Worm (Caenorhabditis elegans) whole organism, late embryonic: Measurements from ENCODE around the gene Y40H7A.10.
A peak's percentile ranks its signal among the peaks of the same experiment; 100 is the strongest.

Experiments used
- F13H6.1 ChIP-seq: sonication (generic microtip); optimal IDR thresholded peaks from 2 replicates; lab custom pipeline; 2016; ENCODE audit warnings: missing genetic modification characterization, missing compliant biosample characterization
- K09A11.1 ChIP-seq: sonication (generic microtip); optimal IDR thresholded peaks from 2 replicates; lab custom pipeline; 2017; ENCODE audit warnings: antibody characterized with exemption, mild to moderate bottlenecking, missing genetic modification characterization, missing compliant biosample characterization; ENCODE audit not compliant: insufficient read depth
- T23F11.4 ChIP-seq: fragments of 200-800 bp; sonication (Bioruptor generic); optimal IDR thresholded peaks from 2 replicates; lab custom pipeline; 2018; ENCODE audit warnings: mild to moderate bottlenecking, missing genetic modification characterization, missing compliant biosample characterization
- ahr-1 ChIP-seq: sonication (generic microtip); optimal IDR thresholded peaks from 2 replicates; lab custom pipeline; 2016; ENCODE audit warnings: missing genetic modification characterization, missing compliant biosample characterization
- ama-1 ChIP-seq: fragments of 150-350 bp; optimal IDR thresholded peaks from 2 replicates; lab custom pipeline; 2014
- ceh-14 ChIP-seq: sonication (generic microtip); optimal IDR thresholded peaks from 2 replicates; lab custom pipeline; 2016; ENCODE audit warnings: missing genotype, missing genetic modification characterization, missing compliant biosample characterization
- ceh-18 ChIP-seq: sonication (generic microtip); optimal IDR thresholded peaks from 2 replicates; lab custom pipeline; 2016; ENCODE audit warnings: missing genetic modification characterization, missing compliant biosample characterization
- ceh-24 ChIP-seq: sonication (generic microtip); optimal IDR thresholded peaks from 2 replicates; lab custom pipeline; 2016; ENCODE audit warnings: mild to moderate bottlenecking, missing genetic modification characterization, missing compliant biosample characterization
- ceh-30 ChIP-seq: fragments of 150-350 bp; optimal IDR thresholded peaks from 2 replicates; lab custom pipeline; 2014; ENCODE audit warnings: missing biosample characterization, missing genetic modification characterization
- ceh-34 ChIP-seq: sonication (generic microtip); optimal IDR thresholded peaks from 2 replicates; lab custom pipeline; 2016; ENCODE audit warnings: mild to moderate bottlenecking, missing genetic modification characterization, missing compliant biosample characterization
- ceh-45 ChIP-seq: fragments of 200-800 bp; sonication (Bioruptor generic); IDR thresholded peaks from 2 replicates; pipeline ENCODE4 v1.3.6; 2022; ENCODE audit warnings: missing genetic modification reagents, missing genetic modification characterization, missing compliant biosample characterization
- ceh-48 ChIP-seq: sonication (generic microtip); optimal IDR thresholded peaks from 2 replicates; lab custom pipeline; 2016; ENCODE audit warnings: missing genetic modification characterization, inconsistent platforms, missing compliant biosample characterization
- ceh-6 ChIP-seq: fragments of 200-800 bp; sonication (Bioruptor generic); optimal IDR thresholded peaks from 2 replicates; lab custom pipeline; 2018; ENCODE audit warnings: mild to moderate bottlenecking, missing genetic modification characterization, missing compliant biosample characterization
- che-1 ChIP-seq: sonication (generic microtip); optimal IDR thresholded peaks from 2 replicates; lab custom pipeline; 2016; ENCODE audit warnings: mild to moderate bottlenecking, missing genetic modification characterization, missing compliant biosample characterization
- dmd-4 ChIP-seq: sonication (generic microtip); optimal IDR thresholded peaks from 2 replicates; lab custom pipeline; 2016; ENCODE audit warnings: borderline replicate concordance, missing genetic modification characterization, missing compliant biosample characterization
- elt-4 ChIP-seq: sonication (generic microtip); optimal IDR thresholded peaks from 2 replicates; lab custom pipeline; 2016; ENCODE audit warnings: missing genetic modification characterization, missing compliant biosample characterization
- ets-4 ChIP-seq: sonication (generic microtip); optimal IDR thresholded peaks from 2 replicates; lab custom pipeline; 2016; ENCODE audit warnings: missing genetic modification characterization, missing compliant biosample characterization
- eyg-1 ChIP-seq: sonication (generic microtip); optimal IDR thresholded peaks from 2 replicates; lab custom pipeline; 2016; ENCODE audit warnings: missing genotype, missing genetic modification characterization, missing compliant biosample characterization
- hlh-13 ChIP-seq: fragments of 200-800 bp; sonication (Bioruptor generic); optimal IDR thresholded peaks from 2 replicates; lab custom pipeline; 2018; ENCODE audit warnings: mild to moderate bottlenecking, missing genetic modification characterization, missing compliant biosample characterization
- hlh-15 ChIP-seq: sonication (generic microtip); optimal IDR thresholded peaks from 2 replicates; lab custom pipeline; 2016; ENCODE audit warnings: missing genetic modification characterization, missing compliant biosample characterization
- hlh-30 ChIP-seq: sonication (generic microtip); optimal IDR thresholded peaks from 2 replicates; lab custom pipeline; 2017; ENCODE audit warnings: antibody characterized with exemption, missing genetic modification characterization, missing compliant biosample characterization; ENCODE audit not compliant: insufficient read depth
- hlh-6 ChIP-seq: sonication (generic microtip); optimal IDR thresholded peaks from 2 replicates; lab custom pipeline; 2016; ENCODE audit warnings: missing genotype, missing genetic modification characterization, missing compliant biosample characterization
- lim-6 ChIP-seq: sonication (generic microtip); optimal IDR thresholded peaks from 2 replicates; lab custom pipeline; 2016; ENCODE audit warnings: missing genetic modification characterization, missing compliant biosample characterization
- madf-2 ChIP-seq: sonication (generic microtip); optimal IDR thresholded peaks from 2 replicates; lab custom pipeline; 2017; ENCODE audit warnings: missing genetic modification characterization, missing compliant biosample characterization
- nhr-11 ChIP-seq: fragments of 150-350 bp; optimal IDR thresholded peaks from 2 replicates; lab custom pipeline; 2014; ENCODE audit warnings: missing biosample characterization, missing genetic modification characterization
- odd-2 ChIP-seq: sonication (generic microtip); optimal IDR thresholded peaks from 2 replicates; lab custom pipeline; 2017; ENCODE audit warnings: antibody characterized with exemption, mild to moderate bottlenecking, missing genetic modification characterization, missing compliant biosample characterization
- pat-9 ChIP-seq: fragments of 200-800 bp; sonication (Bioruptor generic); optimal IDR thresholded peaks from 2 replicates; lab custom pipeline; 2018; ENCODE audit warnings: mild to moderate bottlenecking, missing genetic modification characterization, moderate library complexity, missing compliant biosample characterization
- pha-2 ChIP-seq: sonication (generic microtip); optimal IDR thresholded peaks from 2 replicates; lab custom pipeline; 2017; ENCODE audit warnings: mild to moderate bottlenecking, missing genetic modification characterization, missing compliant biosample characterization
- pha-4 ChIP-seq: fragments of 150-350 bp; optimal IDR thresholded peaks from 2 replicates; lab custom pipeline; 2018; ENCODE audit warnings: missing biosample characterization, missing genetic modification reagents, missing genetic modification characterization
- pqm-1 ChIP-seq: sonication (generic microtip); optimal IDR thresholded peaks from 2 replicates; lab custom pipeline; 2016; ENCODE audit warnings: missing genetic modification characterization, missing compliant biosample characterization
- pros-1 ChIP-seq: fragments of 150-350 bp; optimal IDR thresholded peaks from 2 replicates; lab custom pipeline; 2014; ENCODE audit warnings: missing biosample characterization, missing genetic modification reagents, missing genetic modification characterization
- sox-2 ChIP-seq: fragments of 200-800 bp; sonication (Bioruptor generic); IDR thresholded peaks from 2 replicates; pipeline ENCODE4 v1.3.6; 2022; ENCODE audit warnings: missing genetic modification reagents, missing genetic modification characterization, missing compliant biosample characterization
- tbx-2 ChIP-seq: sonication (generic microtip); optimal IDR thresholded peaks from 2 replicates; lab custom pipeline; 2016; ENCODE audit warnings: missing genetic modification characterization, missing compliant biosample characterization
- unc-42 ChIP-seq: sonication (generic microtip); optimal IDR thresholded peaks from 2 replicates; lab custom pipeline; 2016; ENCODE audit warnings: missing genotype, missing genetic modification characterization, missing compliant biosample characterization
- unc-86 ChIP-seq: sonication (generic microtip); optimal IDR thresholded peaks from 2 replicates; lab custom pipeline; 2016; ENCODE audit warnings: missing genetic modification characterization, missing compliant biosample characterization
- ztf-16 ChIP-seq: sonication (generic microtip); optimal IDR thresholded peaks from 2 replicates; lab custom pipeline; 2017; ENCODE audit warnings: missing genetic modification characterization, missing compliant biosample characterization

Y40H7A.10 gene

ce11 chrIV:15235856-15236255, 20.5 kb upstream of the Y40H7A.10 start, which contains the start of gene lgc-52:
Gene lgc-52, plus strand, starts transcription at chrIV:15236123.
- TF ChIP-seq pha-2 (tag; lab: Kevin White, UChicago) (no peak), unc-42 (peak; percentile 71), hlh-13 (GFP tag; lab: Kevin White, UChicago) (no peak)

- TF ChIP-seq ceh-45 (GFP tag; lab: Robert Waterston, UW), result no peak
- no peak for TF ChIP-seq hlh-30 (tag; lab: Kevin White, UChicago)
- TF ChIP-seq lim-6 (tag; lab: Kevin White, UChicago), result no peak
- no peak for TF ChIP-seq ceh-14 (tag; lab: Kevin White, UChicago)
- TF ChIP-seq ceh-34 (tag; lab: Kevin White, UChicago), result no peak
These were observed 19.7 kb upstream of the Y40H7A.10 start, which contains the start of gene pkd-2 for ce11 chrIV:15234943-15235605. Gene pkd-2, minus strand, starts transcription at chrIV:15234993.

ce11 chrIV:15234272-15234671, 18.9 kb upstream of the Y40H7A.10 start:
- no peak for TF ChIP-seq odd-2 (tag; lab: Kevin White, UChicago)
- no peak for TF ChIP-seq ceh-14 (tag; lab: Kevin White, UChicago)
- no peak for TF ChIP-seq sox-2 (GFP tag; lab: Robert Waterston, UW)
- no peak for TF ChIP-seq hlh-6 (tag; lab: Kevin White, UChicago)
- no peak for TF ChIP-seq ceh-18 (tag; lab: Kevin White, UChicago)
- TF ChIP-seq ztf-16 (tag; lab: Kevin White, UChicago), result no peak
- no peak for TF ChIP-seq K09A11.1 (tag; lab: Kevin White, UChicago)
- TF ChIP-seq, all 69 proteins: peak for 0

DNA sequence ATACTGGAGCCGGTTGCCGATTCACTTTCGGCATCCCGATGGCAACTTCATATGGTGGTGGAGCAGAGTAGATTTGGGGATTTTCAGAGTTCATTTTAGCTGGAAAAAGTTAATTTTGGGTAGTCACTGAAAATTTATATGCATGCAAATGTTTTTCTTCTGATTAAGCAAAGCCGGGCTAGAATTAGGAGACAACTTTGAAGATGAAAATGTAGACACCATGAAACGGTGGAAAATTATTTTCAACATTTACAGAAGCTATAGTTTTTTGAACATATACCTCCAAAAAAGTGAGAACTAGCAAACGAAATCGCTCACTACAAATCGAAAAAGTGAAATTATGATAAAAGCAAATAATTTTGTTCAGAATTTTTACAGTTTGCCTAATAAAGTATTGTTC, 4.9 kb upstream of the Y40H7A.10 start, which contains the start of gene Y40H7A.11:
Gene Y40H7A.11, minus strand, starts transcription at position 101 of the 400 bp plus-strand sequence.
- TF ChIP-seq hlh-15 (tag; lab: Kevin White, UChicago) (no peak), sox-2 (GFP tag; lab: Robert Waterston, UW) (no peak), ceh-48 (tag; lab: Kevin White, UChicago) (no peak), tbx-2 (tag; lab: Kevin White, UChicago) (no peak), dmd-4 (tag; lab: Kevin White, UChicago) (no peak), ceh-24 (no peak), ahr-1 (no peak), pat-9 (no peak), ceh-30 (tag; lab: Kevin White, UChicago) (no peak), pqm-1 (tag; lab: Kevin White, UChicago) (no peak), che-1 (no peak), nhr-11 (tag; lab: Kevin White, UChicago) (no peak)
- TF ChIP-seq, all 69 proteins: peak for 0

DNA sequence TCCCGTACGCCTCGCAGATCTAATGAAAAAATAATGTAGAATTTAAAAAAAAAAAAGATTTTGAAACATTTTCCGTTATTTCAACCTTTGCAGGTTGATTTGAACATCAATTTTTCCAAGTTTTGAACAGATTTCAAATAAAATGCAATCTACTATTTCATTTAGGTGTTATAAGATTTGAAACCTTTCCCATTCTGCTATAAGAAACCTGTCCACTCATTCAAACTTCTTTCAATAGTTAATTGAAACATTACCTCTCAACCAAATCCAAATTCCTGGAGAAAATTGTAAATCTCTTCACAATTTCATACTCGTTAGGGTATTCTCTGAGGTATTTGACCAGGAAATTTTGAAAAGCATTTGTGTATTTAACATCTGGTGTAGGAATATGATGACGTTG, 703 bp downstream of the Y40H7A.10 start:
- TF ChIP-seq elt-4 (tag; lab: Kevin White, UChicago) (no peak), nhr-11 (tag; lab: Kevin White, UChicago) (no peak)
- TF ChIP-seq, all 69 proteins: peak for 0

- TF ChIP-seq pha-4 (tag; lab: Kevin White, UChicago), result no peak
- TF ChIP-seq, all 69 proteins: peak for 0
These were observed 4.9 kb downstream of the Y40H7A.10 start for ce11 chrIV:15210482-15210881.

- TF ChIP-seq F13H6.1, result no peak
- TF ChIP-seq ama-1 (lab: Kevin White, UChicago), result no peak
- no peak for TF ChIP-seq unc-86
- TF ChIP-seq madf-2, result no peak
- no peak for TF ChIP-seq ceh-6 (GFP tag; lab: Kevin White, UChicago)
- TF ChIP-seq ets-4 (tag; lab: Kevin White, UChicago), result no peak
- TF ChIP-seq pros-1 (tag; lab: Kevin White, UChicago), result no peak
- TF ChIP-seq T23F11.4 (GFP tag; lab: Kevin White, UChicago), result no peak
- no peak for TF ChIP-seq eyg-1
- TF ChIP-seq hlh-6 (tag; lab: Kevin White, UChicago), result no peak
These were observed 8.7 kb downstream of the Y40H7A.10 start for ce11 chrIV:15206649-15207048.
